Fruit fly (Drosophila melanogaster): ENCODE results near the gene CG17186.

DNA sequence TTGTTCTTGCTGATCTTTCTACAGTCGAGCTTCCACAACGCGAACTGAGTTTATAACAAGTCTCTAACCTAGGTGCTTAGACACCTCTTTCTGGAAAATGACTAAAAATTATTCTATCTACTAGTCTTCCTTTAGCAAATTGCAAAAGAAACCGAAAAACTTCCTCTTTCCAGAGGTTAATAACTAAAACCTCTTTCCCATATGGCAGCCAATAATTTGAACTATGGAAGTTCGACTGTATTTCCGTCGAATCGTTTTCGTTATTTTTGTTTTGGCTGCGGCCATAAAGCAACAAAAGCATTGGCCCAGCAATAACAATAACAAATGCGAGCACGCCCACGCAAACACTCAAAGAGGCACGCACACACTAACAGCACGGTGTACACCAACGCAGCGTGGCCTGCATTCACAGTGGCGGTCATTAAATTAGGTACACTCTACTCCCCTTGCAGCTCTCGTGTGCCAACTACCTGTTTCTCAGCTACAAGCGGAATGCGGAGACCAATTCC, 3.2 kb upstream of the CG17186 start:
- no peak for TF ChIP-seq psq (optimal IDR thresholded peaks at IDR 0.05)
- no peak for TF ChIP-seq h (optimal IDR thresholded peaks at IDR 0.05)
- TF ChIP-seq insv (optimal IDR thresholded peaks at IDR 0.05): no peak
- no peak for TF ChIP-seq Sin3A (optimal IDR thresholded peaks at IDR 0.05)
